Fruit fly (Drosophila melanogaster) S2 (cell line): ENCODE measurements around the gene CG12111.

Experiments used
- CG8478 ChIP-seq: fragments of >200 bp; optimal IDR thresholded peaks from 2 replicates; lab custom pipeline; 2018
- CTCF ChIP-seq, 2 experiments: fragments of >200 bp; optimal IDR thresholded peaks; 2 replicates each; lab custom pipeline; 2018

The CG12111 gene

dm6 chrX:8570848-8571247, at the start of gene CG12111:
Gene CG12111, minus strand, starts transcription at chrX:8570948.
- TF ChIP-seq CG8478 (lab: Kevin White, UChicago) (no peak), CTCF (optimal IDR thresholded peaks at IDR 0.05; lab: Kevin White, UChicago) (no peak)

DNA sequence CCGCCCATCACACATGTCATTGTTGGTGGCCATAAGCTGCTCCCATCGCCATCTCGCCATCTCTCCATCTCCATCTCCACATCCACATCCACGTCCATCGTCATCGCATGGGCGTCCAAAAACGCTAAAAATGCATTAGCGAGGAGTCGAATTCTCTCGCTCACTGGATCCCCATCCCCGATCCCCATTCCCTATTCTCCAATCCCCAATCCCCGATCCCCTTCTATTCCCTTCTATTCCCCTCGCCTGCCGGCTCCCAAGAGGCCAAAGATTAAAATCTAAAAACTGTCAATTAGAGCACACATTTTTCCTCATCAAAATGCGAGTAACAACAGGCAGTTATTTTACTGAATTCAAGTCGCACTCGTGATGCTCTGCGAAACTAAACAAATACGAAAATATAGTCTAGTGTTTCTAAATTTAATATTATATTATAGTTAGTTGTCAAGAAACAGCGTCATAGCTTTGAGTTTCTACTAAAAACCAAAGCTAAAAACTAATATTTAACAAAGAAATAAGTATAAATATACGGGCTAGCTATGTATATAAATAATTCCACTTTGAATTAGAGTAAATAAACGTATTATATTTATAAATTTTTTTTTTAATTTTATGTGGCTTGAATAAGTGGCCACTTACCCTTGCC, 46.2 kb upstream of the CG12111 start:
- TF ChIP-seq CTCF (optimal IDR thresholded peaks at IDR 0.05; lab: Kevin White, UChicago) (no peak), CG8478 (lab: Kevin White, UChicago) (no peak)

DNA sequence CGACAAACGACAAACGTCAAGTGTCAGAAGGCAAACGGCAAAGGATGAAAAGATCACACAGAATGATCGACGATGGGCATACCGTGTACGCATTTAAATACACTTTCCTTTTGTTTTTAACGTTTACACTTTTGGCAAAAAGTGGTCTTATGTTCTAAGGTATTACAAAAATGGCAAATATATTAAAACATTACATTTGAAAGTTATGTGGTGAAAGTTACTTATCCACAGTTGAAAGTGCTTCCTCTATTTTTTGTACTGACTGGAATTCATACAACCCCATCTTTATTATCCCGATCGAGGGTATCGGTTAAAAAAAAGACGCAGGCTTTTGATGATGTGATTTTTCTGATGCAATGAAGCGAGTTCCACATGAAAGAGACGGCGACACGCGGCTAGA, 45.5 kb upstream of the CG12111 start:
- TF ChIP-seq CTCF (optimal IDR thresholded peaks at IDR 0.05; lab: Kevin White, UChicago), result no peak

DNA sequence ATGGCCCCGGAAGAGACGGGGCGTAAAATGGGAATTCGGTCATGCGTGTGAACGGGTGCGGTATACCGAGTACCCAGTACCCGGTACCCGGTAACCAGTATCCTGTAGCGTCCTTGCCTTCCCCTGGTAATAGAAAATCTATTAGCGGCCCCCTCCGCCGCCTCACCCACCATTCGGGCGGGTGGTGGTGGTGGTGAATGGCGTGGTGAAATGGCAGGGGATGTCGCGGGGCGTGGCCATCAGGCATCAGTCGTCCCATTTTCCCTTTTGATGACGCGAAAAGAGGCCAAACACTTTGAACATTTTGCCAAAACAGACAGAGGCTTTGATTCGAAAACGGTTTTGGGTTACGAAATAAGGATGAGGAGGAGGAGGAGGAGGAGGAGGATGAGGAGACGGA, 37.2 kb upstream of the CG12111 start:
- TF ChIP-seq CG8478 (lab: Kevin White, UChicago) (no peak), CTCF (optimal IDR thresholded peaks at IDR 0.05; lab: Kevin White, UChicago) (no peak)

dm6 chrX:8606206-8606605, 35.5 kb upstream of the CG12111 start, which contains the start of gene Caf1-180:
Gene Caf1-180, minus strand, starts transcription at chrX:8606304.
- TF ChIP-seq CTCF (optimal IDR thresholded peaks at IDR 0.05; lab: Kevin White, UChicago), result peak; percentile 50 to 61
- no peak for TF ChIP-seq CG8478 (lab: Kevin White, UChicago)

- TF ChIP-seq CTCF (optimal IDR thresholded peaks at IDR 0.05; lab: Kevin White, UChicago), result no peak
Observed at dm6 chrX:8601165-8601564, 30.4 kb upstream of the CG12111 start.

dm6 chrX:8593159-8593476, 22.4 kb upstream of the CG12111 start:
- TF ChIP-seq CG8478 (lab: Kevin White, UChicago) (no peak), CTCF (optimal IDR thresholded peaks at IDR 0.05; lab: Kevin White, UChicago) (no peak)

dm6 chrX:8592437-8593158, 21.9 kb upstream of the CG12111 start:
- TF ChIP-seq CTCF (optimal IDR thresholded peaks at IDR 0.05; lab: Kevin White, UChicago), result no peak
- TF ChIP-seq CG8478 (lab: Kevin White, UChicago), result no peak

DNA sequence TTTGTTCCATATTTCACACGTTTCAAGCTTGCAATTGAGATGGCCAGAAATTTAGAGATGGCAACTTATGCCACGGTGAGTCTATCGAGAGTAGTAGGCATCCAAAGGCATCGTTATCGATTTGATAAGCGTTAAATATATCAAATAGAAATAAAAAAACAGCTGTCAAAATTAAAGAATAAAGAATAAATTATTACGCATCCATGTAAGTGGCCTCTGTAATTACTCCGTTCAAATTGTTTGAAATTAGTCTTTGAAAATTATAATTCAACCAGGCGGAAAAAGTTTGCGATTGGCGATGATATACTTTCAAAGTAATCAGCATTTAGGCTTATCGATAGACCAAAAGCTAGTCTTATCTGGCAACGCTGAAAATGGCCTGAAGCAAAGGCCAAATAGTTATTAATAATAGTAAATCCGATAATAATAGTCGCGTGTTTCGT, 21.0 kb upstream of the CG12111 start, which contains the start of the genes CG12659 and Crag:
Gene CG12659, minus strand, starts transcription at position 45 of the 443 bp plus-strand sequence.
Gene Crag, plus strand, starts transcription at position 347 of the 443 bp plus-strand sequence.
- TF ChIP-seq CG8478 (lab: Kevin White, UChicago), result no peak
- no peak for TF ChIP-seq CTCF (optimal IDR thresholded peaks at IDR 0.05; lab: Kevin White, UChicago)

DNA sequence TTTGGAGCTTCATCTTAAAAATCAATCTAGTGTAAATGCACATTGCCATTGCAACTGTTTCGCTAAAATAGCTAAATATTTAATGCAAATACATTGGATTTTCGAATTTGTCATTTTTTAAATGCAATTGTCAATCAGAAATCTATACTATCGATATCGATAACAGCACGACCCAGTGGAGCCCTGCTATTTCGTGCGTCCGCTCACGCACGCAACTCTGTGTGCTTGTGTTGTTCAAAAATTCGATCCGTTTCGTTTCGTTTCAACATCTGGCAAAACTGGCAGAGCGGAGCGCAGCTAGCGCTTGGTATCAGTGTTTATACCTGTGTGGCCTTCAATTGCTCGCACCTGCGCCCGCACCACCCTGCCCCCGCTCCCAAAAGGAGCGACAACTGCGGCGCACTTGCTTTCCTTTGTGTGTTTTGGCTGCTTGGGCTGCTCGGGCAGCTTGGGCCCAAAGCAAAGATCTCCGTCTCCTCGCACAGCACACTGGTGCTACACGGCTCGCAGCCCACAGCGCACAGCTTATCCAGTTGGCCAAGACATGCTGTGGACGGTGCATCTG, 17.9 kb upstream of the CG12111 start, which contains the start of gene CG12081:
Gene CG12081, plus strand, starts transcription at position 205 of the 565 bp plus-strand sequence.
- TF ChIP-seq CG8478 (lab: Kevin White, UChicago), result no peak
- TF ChIP-seq CTCF (optimal IDR thresholded peaks at IDR 0.05; lab: Kevin White, UChicago), result peak; percentile 22 to 26

DNA sequence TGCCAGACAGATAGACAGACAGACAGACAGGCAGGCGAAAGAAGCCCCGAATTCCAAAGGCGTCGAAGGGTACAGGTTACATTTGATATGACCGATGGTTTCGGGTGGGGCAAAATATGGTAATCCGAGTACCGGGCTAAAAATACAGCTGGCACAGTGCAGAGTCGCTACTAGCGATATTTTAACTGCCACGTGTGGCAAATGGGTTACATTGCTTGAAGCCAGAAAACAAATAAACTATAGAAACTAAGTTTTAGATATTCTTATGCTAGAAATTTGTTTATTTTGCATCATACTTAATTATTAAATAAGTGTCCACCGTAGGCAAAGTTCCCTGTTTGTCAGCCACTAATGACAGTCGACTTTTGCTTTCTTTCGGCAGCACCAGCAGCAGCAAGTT, 12.4 kb upstream of the CG12111 start:
- TF ChIP-seq CG8478 (lab: Kevin White, UChicago), result no peak
- TF ChIP-seq CTCF (optimal IDR thresholded peaks at IDR 0.05; lab: Kevin White, UChicago), result no peak

- TF ChIP-seq CTCF (optimal IDR thresholded peaks at IDR 0.05; lab: Kevin White, UChicago), result no peak
Observed at dm6 chrX:8580794-8581193, 10.0 kb upstream of the CG12111 start.

dm6 chrX:8579875-8580274, 9.1 kb upstream of the CG12111 start:
- TF ChIP-seq CG8478 (lab: Kevin White, UChicago) (no peak), CTCF (optimal IDR thresholded peaks at IDR 0.05; lab: Kevin White, UChicago) (no peak)

- no peak for TF ChIP-seq CG8478 (lab: Kevin White, UChicago)
- TF ChIP-seq CTCF (optimal IDR thresholded peaks at IDR 0.05; lab: Kevin White, UChicago), result no peak
Observed at dm6 chrX:8579097-8579496, 8.3 kb upstream of the CG12111 start.

DNA sequence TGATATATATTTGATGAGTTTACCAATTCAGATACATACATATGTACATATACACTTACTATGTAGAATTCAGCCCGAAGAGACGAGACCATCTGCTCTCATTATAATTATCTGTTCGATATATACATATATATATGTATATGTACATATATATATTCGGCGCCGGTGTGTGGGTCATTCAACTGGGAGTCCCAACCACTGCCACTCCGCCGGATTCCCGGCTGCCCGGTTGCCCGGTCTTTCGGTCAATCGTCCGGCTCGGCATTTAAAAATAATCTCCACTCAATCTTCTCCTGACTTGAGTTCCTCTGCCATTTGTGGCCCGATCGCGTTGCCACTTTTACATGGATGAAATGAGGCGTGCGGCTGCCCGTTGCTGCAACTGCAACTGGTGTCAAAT, 5.9 kb upstream of the CG12111 start:
- TF ChIP-seq CG8478 (lab: Kevin White, UChicago) (no peak), CTCF (optimal IDR thresholded peaks at IDR 0.05; lab: Kevin White, UChicago) (no peak)
